Fruit fly (Drosophila melanogaster) whole organism, embryonic: ENCODE measurements around the gene Sfp23F.

ENCODE experiments used
- Adf1 ChIP-seq: fragments of 200-800 bp; sonication (Bioruptor generic); IDR thresholded peaks from 2 replicates; pipeline ENCODE4 v1.3.6; 2022; ENCODE audit warnings: missing biosample characterization, missing genetic modification characterization
- CG12104 ChIP-seq: fragments of 200-800 bp; sonication (Bioruptor generic); optimal IDR thresholded peaks from 3 replicates; lab custom pipeline; 2016; ENCODE audit warnings: missing biosample characterization, missing genetic modification characterization
- CG12299 ChIP-seq: fragments of 200-800 bp; sonication (Bioruptor generic); optimal IDR thresholded peaks from 2 replicates; lab custom pipeline; 2018; ENCODE audit warnings: missing biosample characterization, mild to moderate bottlenecking, missing genetic modification characterization
- CG12744 ChIP-seq: fragments of 200-800 bp; sonication (Bioruptor generic); optimal IDR thresholded peaks from 2 replicates; lab custom pipeline; 2016; ENCODE audit warnings: missing biosample characterization, missing genetic modification characterization
- CG14667 ChIP-seq: fragments of 200-800 bp; sonication (Bioruptor generic); IDR thresholded peaks from 2 replicates; pipeline ENCODE4 v1.3.6; 2022; ENCODE audit warnings: missing biosample characterization, missing genetic modification characterization
- CG17328 ChIP-seq: fragments of 200-800 bp; sonication (Bioruptor generic); IDR thresholded peaks from 2 replicates; pipeline ENCODE4 v1.3.6; 2022; ENCODE audit warnings: missing biosample characterization, missing genetic modification characterization
- CG17385 ChIP-seq: fragments of 200-800 bp; sonication (Bioruptor generic); optimal IDR thresholded peaks from 3 replicates; lab custom pipeline; 2018; ENCODE audit warnings: missing biosample characterization, mild to moderate bottlenecking, missing genetic modification characterization
- CG18764 ChIP-seq: fragments of 200-800 bp; sonication (Bioruptor generic); optimal IDR thresholded peaks from 3 replicates; lab custom pipeline; 2016; ENCODE audit warnings: missing biosample characterization, missing genetic modification characterization
- CG33557 ChIP-seq: fragments of 200-800 bp; sonication (Bioruptor generic); optimal IDR thresholded peaks from 2 replicates; lab custom pipeline; 2019; ENCODE audit warnings: missing biosample characterization, mild to moderate bottlenecking, missing genetic modification characterization, moderate library complexity
- CG5180 ChIP-seq: fragments of 200-800 bp; sonication (Bioruptor generic); optimal IDR thresholded peaks from 3 replicates; lab custom pipeline; 2017; ENCODE audit warnings: missing biosample characterization, missing genetic modification characterization, mild to moderate bottlenecking, moderate library complexity, missing genetic modification reagents
- CG7372 ChIP-seq: fragments of 200-800 bp; sonication (Bioruptor generic); IDR thresholded peaks from 2 replicates; pipeline ENCODE4 v1.3.6; 2022; ENCODE audit warnings: missing biosample characterization, missing genetic modification characterization
- CG9817 ChIP-seq: fragments of 200-800 bp; sonication (Bioruptor generic); optimal IDR thresholded peaks from 2 replicates; lab custom pipeline; 2018; ENCODE audit warnings: missing biosample characterization, mild to moderate bottlenecking, missing genetic modification characterization, moderate library complexity
- D19B ChIP-seq: fragments of 200-800 bp; sonication (Bioruptor generic); optimal IDR thresholded peaks from 2 replicates; lab custom pipeline; 2017; ENCODE audit warnings: missing biosample characterization, mild to moderate bottlenecking, missing genetic modification characterization
- Dip2 ChIP-seq: fragments of 200-800 bp; sonication (Bioruptor generic); IDR thresholded peaks from 2 replicates; pipeline ENCODE4 v1.3.6; 2022; ENCODE audit warnings: missing biosample characterization, missing genetic modification characterization
- ERR ChIP-seq: fragments of 200-800 bp; sonication (Bioruptor generic); optimal IDR thresholded peaks from 2 replicates; lab custom pipeline; 2016; ENCODE audit warnings: missing biosample characterization, missing genetic modification characterization
- GATAe ChIP-seq: fragments of 200-800 bp; sonication (Bioruptor generic); conservative IDR thresholded peaks from 2 replicates; pipeline ENCODE4 v1.3.6; 2022; ENCODE audit warnings: missing biosample characterization, missing genetic modification characterization
- HLHmδ ChIP-seq: fragments of 200-800 bp; sonication (Bioruptor generic); optimal IDR thresholded peaks from 2 replicates; lab custom pipeline; 2018; ENCODE audit warnings: missing biosample characterization, mild to moderate bottlenecking, missing genetic modification characterization, moderate library complexity
- Poxn ChIP-seq: fragments of 200-800 bp; sonication (Bioruptor generic); IDR thresholded peaks from 2 replicates; pipeline ENCODE4 v1.3.6; 2022; ENCODE audit warnings: missing biosample characterization, missing genetic modification characterization
- Rfx ChIP-seq: fragments of 200-800 bp; sonication (Bioruptor generic); IDR thresholded peaks from 2 replicates; pipeline ENCODE4 v1.3.6; 2022; ENCODE audit warnings: missing biosample characterization, missing genetic modification characterization
- Rx ChIP-seq: fragments of 200-800 bp; sonication (Bioruptor generic); IDR thresholded peaks from 2 replicates; pipeline ENCODE4 v1.3.6; 2022; ENCODE audit warnings: missing biosample characterization, missing genetic modification characterization
- Spps ChIP-seq: fragments of 200-800 bp; sonication (Bioruptor generic); optimal IDR thresholded peaks from 2 replicates; lab custom pipeline; 2018; ENCODE audit warnings: missing biosample characterization, mild to moderate bottlenecking, missing genetic modification characterization
- az2 ChIP-seq: fragments of 200-800 bp; sonication (Bioruptor generic); optimal IDR thresholded peaks from 3 replicates; lab custom pipeline; 2016; ENCODE audit warnings: missing biosample characterization, missing genetic modification characterization
- caup ChIP-seq: fragments of 200-800 bp; sonication (Bioruptor generic); optimal IDR thresholded peaks from 3 replicates; lab custom pipeline; 2017; ENCODE audit warnings: missing biosample characterization, mild to moderate bottlenecking, missing genetic modification characterization, moderate library complexity; ENCODE audit not compliant: severe bottlenecking
- chinmo ChIP-seq: fragments of 200-800 bp; sonication (Bioruptor generic); IDR thresholded peaks from 4 replicates; pipeline ENCODE4 v1.3.6; 2022; ENCODE audit warnings: missing biosample characterization, missing genetic modification characterization; ENCODE audit not compliant: partially characterized antibody
- fd96Cb ChIP-seq: fragments of 200-800 bp; sonication (Bioruptor generic); optimal IDR thresholded peaks from 2 replicates; lab custom pipeline; 2018; ENCODE audit warnings: missing biosample characterization, mild to moderate bottlenecking, missing genetic modification characterization, moderate library complexity
- gem ChIP-seq: fragments of 200-800 bp; sonication (Bioruptor generic); optimal IDR thresholded peaks from 2 replicates; lab custom pipeline; 2019; ENCODE audit warnings: missing biosample characterization, mild to moderate bottlenecking, missing genetic modification characterization, moderate library complexity
- gfzf ChIP-seq: fragments of 200-800 bp; sonication (Bioruptor generic); optimal IDR thresholded peaks from 2 replicates; lab custom pipeline; 2016; ENCODE audit warnings: missing biosample characterization, mild to moderate bottlenecking, missing genetic modification characterization, moderate library complexity
- hbn ChIP-seq: fragments of 200-800 bp; sonication (Bioruptor generic); IDR thresholded peaks from 2 replicates; pipeline ENCODE4 v1.3.6; 2022; ENCODE audit warnings: missing biosample characterization, missing genetic modification characterization; ENCODE audit not compliant: partially characterized antibody
- knrl ChIP-seq: fragments of 200-800 bp; sonication (Bioruptor generic); IDR thresholded peaks from 3 replicates; pipeline ENCODE4 v1.3.6; 2022; ENCODE audit warnings: missing biosample characterization, missing genetic modification characterization; ENCODE audit not compliant: partially characterized antibody
- lov ChIP-seq, 2 experiments: fragments of 200-800 bp in 1 of 2; fragments of >200 bp in 1 of 2; sonication (Bioruptor generic) in 1 of 2; IDR thresholded peaks in 1 of 2; optimal IDR thresholded peaks in 1 of 2; 2 replicates in 1 of 2; 3 replicates in 1 of 2; pipeline versions ENCODE4 v1.3.6 to Lab custom; 2017 to 2022; ENCODE audit warnings: missing biosample characterization in 1 of 2, missing genetic modification characterization in 1 of 2
- pum ChIP-seq: fragments of 200-800 bp; sonication (Bioruptor generic); optimal IDR thresholded peaks from 2 replicates; lab custom pipeline; 2016; ENCODE audit warnings: missing biosample characterization, missing genetic modification characterization
- rib ChIP-seq: fragments of 200-800 bp; sonication (Bioruptor generic); IDR thresholded peaks from 2 replicates; pipeline ENCODE4 v1.3.6; 2022; ENCODE audit warnings: missing biosample characterization, missing genetic modification characterization
- ro ChIP-seq: fragments of 200-800 bp; sonication (Bioruptor generic); IDR thresholded peaks from 2 replicates; pipeline ENCODE4 v1.3.6; 2022; ENCODE audit warnings: missing biosample characterization, missing genetic modification characterization
- sima ChIP-seq: fragments of 200-800 bp; sonication (Bioruptor generic); optimal IDR thresholded peaks from 2 replicates; lab custom pipeline; 2016; ENCODE audit warnings: missing biosample characterization, missing genetic modification characterization
- tio ChIP-seq: fragments of 200-800 bp; sonication (Bioruptor generic); optimal IDR thresholded peaks from 2 replicates; lab custom pipeline; 2017; ENCODE audit warnings: missing biosample characterization, missing genetic modification characterization, inconsistent platforms
- tup ChIP-seq: fragments of 200-800 bp; sonication (Bioruptor generic); optimal IDR thresholded peaks from 2 replicates; lab custom pipeline; 2016; ENCODE audit warnings: missing biosample characterization, mild to moderate bottlenecking, missing genetic modification characterization, moderate library complexity

Sfp23F gene

DNA sequence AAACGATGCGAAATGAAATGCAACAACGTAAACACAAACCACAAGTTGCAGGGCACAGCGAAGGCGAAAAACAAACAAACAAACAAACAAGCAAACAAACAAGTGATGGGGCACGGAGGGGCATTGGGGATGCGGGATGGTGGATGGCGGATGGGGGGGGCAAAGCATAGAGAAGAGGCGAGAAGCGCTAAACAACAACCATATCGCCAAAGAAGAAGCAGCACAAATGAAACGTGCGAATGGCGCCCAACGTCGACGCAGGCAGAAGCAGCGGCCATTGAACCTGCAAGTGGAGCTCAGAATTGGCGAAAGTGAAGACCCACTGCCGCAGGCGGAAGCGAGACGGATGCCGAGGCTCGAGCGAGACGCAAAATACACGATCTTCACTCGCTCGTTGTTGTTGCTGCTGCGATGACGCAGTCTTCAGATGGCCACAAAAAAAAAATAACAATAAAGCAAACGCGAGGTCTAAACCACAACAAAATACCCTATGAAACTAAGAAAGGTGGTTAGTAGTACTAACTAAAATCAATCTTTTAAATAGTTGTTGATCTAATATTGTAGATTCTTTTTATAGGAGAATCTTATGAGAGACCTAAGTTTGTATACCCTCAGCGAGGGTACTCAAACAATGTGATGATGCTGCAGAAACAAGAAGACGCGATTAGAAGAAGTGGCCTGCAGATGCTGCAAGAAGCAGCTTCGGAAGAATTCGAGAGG, 41.6 kb downstream of the Sfp23F start (continued):
- TF ChIP-seq Spps (tag; lab: Kevin White, UChicago) (no peak), CG12744 (GFP tag; lab: Kevin White, UChicago) (no peak), rib (GFP tag; lab: Robert Waterston, UW) (no peak), Rfx (GFP tag; lab: Robert Waterston, UW) (no peak), CG18764 (GFP tag; lab: Kevin White, UChicago) (no peak), CG12299 (tag; lab: Kevin White, UChicago) (no peak), tio (GFP tag; lab: Kevin White, UChicago) (no peak), ro (GFP tag; lab: Robert Waterston, UW) (no peak), ERR (GFP tag; lab: Kevin White, UChicago) (no peak), fd96Cb (no peak), knrl (GFP tag; lab: Robert Waterston, UW) (no peak), az2 (peak; percentile 14), gfzf (GFP tag; lab: Kevin White, UChicago) (no peak), CG9817 (tag; lab: Kevin White, UChicago) (no peak), GATAe (GFP tag; lab: Robert Waterston, UW) (no peak), Rx (no peak), CG14667 (no peak), CG5180 (GFP tag; lab: Kevin White, UChicago) (no peak), Poxn (no peak), gem (tag; lab: Kevin White, UChicago) (peak; percentile 11), Adf1 (GFP tag; lab: Robert Waterston, UW) (peak; percentile 74), HLHmδ (GFP tag; lab: Kevin White, UChicago) (peak; percentile 54), pum (no peak), sima (GFP tag; lab: Kevin White, UChicago) (no peak), Dip2 (GFP tag; lab: Robert Waterston, UW) (no peak), CG17328 (GFP tag; lab: Robert Waterston, UW) (no peak), CG17385 (GFP tag; lab: Kevin White, UChicago) (peak; percentile 61), tup (GFP tag; lab: Kevin White, UChicago) (no peak), D19B (no peak), caup (GFP tag; lab: Kevin White, UChicago) (no peak), hbn (GFP tag; lab: Robert Waterston, UW) (no peak)

DNA sequence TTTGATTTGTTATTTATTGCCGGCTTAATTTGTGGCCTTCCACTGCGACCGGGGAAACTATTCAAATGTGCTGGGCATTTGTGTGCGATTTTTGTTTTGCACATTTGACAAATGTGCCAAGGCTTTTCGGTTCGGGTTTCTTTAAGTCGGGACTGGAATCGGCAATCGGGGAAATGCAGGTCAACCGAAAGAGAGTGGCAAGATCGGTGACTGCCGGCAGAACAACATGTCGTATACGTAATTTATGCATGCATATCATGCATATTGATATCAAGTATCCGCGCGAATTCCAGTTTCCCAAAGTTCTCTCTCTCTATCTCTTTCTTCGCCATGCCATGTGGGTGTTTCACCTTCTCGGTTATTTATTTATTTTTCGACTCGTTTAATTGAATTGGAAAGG, 45.2 kb downstream of the Sfp23F start:
- TF ChIP-seq CG33557 (GFP tag; lab: Kevin White, UChicago) (no peak), CG12104 (GFP tag; lab: Kevin White, UChicago) (no peak), lov (optimal IDR thresholded peaks at IDR 0.05; lab: Kevin White, UChicago) (no peak), lov (GFP tag; IDR thresholded peaks at IDR 0.05; lab: Robert Waterston, UW) (no peak), ERR (GFP tag; lab: Kevin White, UChicago) (no peak), chinmo (GFP tag; lab: Robert Waterston, UW) (no peak), caup (GFP tag; lab: Kevin White, UChicago) (no peak), CG7372 (GFP tag; lab: Robert Waterston, UW) (peak; percentile 55)
